Worm (Caenorhabditis elegans) whole organism, L2 larva: Measurements from ENCODE around the gene T23F6.5.
A peak's percentile ranks its signal among the peaks of the same experiment; 100 is the strongest.

Experiments used
- F13H6.1 ChIP-seq: sonication (generic microtip); optimal IDR thresholded peaks from 2 replicates; lab custom pipeline; 2016; ENCODE audit warnings: missing genetic modification characterization, missing compliant biosample characterization
- R02D3.7 ChIP-seq: fragments of 150-350 bp; optimal IDR thresholded peaks from 2 replicates; lab custom pipeline; 2014; ENCODE audit warnings: missing biosample characterization, missing genetic modification characterization
- Y55F3AM.14 ChIP-seq: fragments of 200-800 bp; sonication (Bioruptor generic); optimal IDR thresholded peaks from 2 replicates; lab custom pipeline; 2018; ENCODE audit warnings: mild to moderate bottlenecking, missing genetic modification characterization, missing compliant biosample characterization
- alr-1 ChIP-seq: fragments of 150-350 bp; optimal IDR thresholded peaks from 2 replicates; lab custom pipeline; 2014; ENCODE audit warnings: missing biosample characterization, missing genetic modification characterization
- aly-2 ChIP-seq: fragments of 150-350 bp; optimal IDR thresholded peaks from 2 replicates; lab custom pipeline; 2014; ENCODE audit warnings: missing biosample characterization, missing genetic modification characterization
- ama-1 ChIP-seq: fragments of 150-350 bp; optimal IDR thresholded peaks from 2 replicates; lab custom pipeline; 2018; ENCODE audit warnings: inconsistent platforms
- blmp-1 ChIP-seq: sonication (generic microtip); optimal IDR thresholded peaks from 2 replicates; lab custom pipeline; 2017; ENCODE audit warnings: missing genetic modification characterization, mild to moderate bottlenecking, missing compliant biosample characterization, antibody characterized with exemption, moderate library complexity; ENCODE audit not compliant: insufficient read depth
- ceh-16 ChIP-seq: fragments of 150-350 bp; optimal IDR thresholded peaks from 2 replicates; lab custom pipeline; 2014; ENCODE audit warnings: missing biosample characterization, missing genetic modification characterization
- ceh-82 ChIP-seq: fragments of 150-350 bp; optimal IDR thresholded peaks from 2 replicates; lab custom pipeline; 2014; ENCODE audit warnings: missing biosample characterization, missing genetic modification characterization
- crh-2 ChIP-seq: sonication (generic microtip); optimal IDR thresholded peaks from 2 replicates; lab custom pipeline; 2017; ENCODE audit warnings: missing biosample characterization, missing genetic modification characterization
- dmd-4 ChIP-seq: sonication (generic microtip); optimal IDR thresholded peaks from 2 replicates; lab custom pipeline; 2017; ENCODE audit warnings: missing biosample characterization, missing genetic modification characterization
- egl-27 ChIP-seq: sonication (generic microtip); optimal IDR thresholded peaks from 3 replicates; lab custom pipeline; 2017; ENCODE audit warnings: missing biosample characterization, missing genetic modification reagents, missing genetic modification characterization
- elt-1 ChIP-seq: fragments of 150-350 bp; optimal IDR thresholded peaks from 2 replicates; lab custom pipeline; 2014; ENCODE audit warnings: missing biosample characterization, missing genetic modification characterization
- fos-1 ChIP-seq: fragments of 150-350 bp; optimal IDR thresholded peaks from 2 replicates; lab custom pipeline; 2014; ENCODE audit warnings: missing biosample characterization, missing genetic modification characterization
- gmeb-1 ChIP-seq: fragments of 150-350 bp; optimal IDR thresholded peaks from 2 replicates; lab custom pipeline; 2014; ENCODE audit warnings: missing biosample characterization, missing genetic modification characterization
- lin-11 ChIP-seq: fragments of 150-350 bp; sonication (generic microtip); optimal IDR thresholded peaks from 2 replicates; lab custom pipeline; 2014; ENCODE audit warnings: missing biosample characterization, missing genetic modification characterization, inconsistent platforms, mixed read lengths
- lin-39 ChIP-seq: fragments of 150-350 bp; optimal IDR thresholded peaks from 2 replicates; lab custom pipeline; 2014; ENCODE audit warnings: missing biosample characterization, missing genetic modification reagents, missing genetic modification characterization
- lsy-2 ChIP-seq, 2 experiments: fragments of 150-350 bp in 1 of 2; sonication (generic microtip) in 1 of 2; optimal IDR thresholded peaks; 2 replicates each; lab custom pipeline; 2014 to 2017; ENCODE audit warnings: missing biosample characterization in 2 of 2, missing genetic modification characterization in 2 of 2
- mab-5 ChIP-seq: fragments of 150-350 bp; optimal IDR thresholded peaks from 2 replicates; lab custom pipeline; 2014; ENCODE audit warnings: missing biosample characterization, missing genetic modification characterization
- mbf-1 ChIP-seq: sonication (generic microtip); optimal IDR thresholded peaks from 2 replicates; lab custom pipeline; 2017; ENCODE audit warnings: missing biosample characterization, missing genetic modification characterization
- mdl-1 ChIP-seq, 2 experiments: fragments of 150-350 bp in 1 of 2; sonication (generic microtip) in 1 of 2; optimal IDR thresholded peaks; 2 replicates each; lab custom pipeline; 2017; ENCODE audit warnings: missing biosample characterization in 2 of 2, missing genetic modification characterization in 2 of 2
- nhr-10 ChIP-seq: sonication (generic microtip); optimal IDR thresholded peaks from 2 replicates; lab custom pipeline; 2017; ENCODE audit warnings: missing biosample characterization, missing genetic modification characterization
- nhr-11 ChIP-seq: fragments of 150-350 bp; optimal IDR thresholded peaks from 2 replicates; lab custom pipeline; 2014; ENCODE audit warnings: missing biosample characterization, missing genetic modification characterization
- nhr-12 ChIP-seq: fragments of 150-350 bp; optimal IDR thresholded peaks from 2 replicates; lab custom pipeline; 2014; ENCODE audit warnings: missing biosample characterization, missing genetic modification characterization
- nhr-21 ChIP-seq: fragments of 150-350 bp; optimal IDR thresholded peaks from 2 replicates; lab custom pipeline; 2014; ENCODE audit warnings: missing biosample characterization, missing genetic modification characterization
- nhr-237 ChIP-seq: fragments of 150-350 bp; optimal IDR thresholded peaks from 2 replicates; lab custom pipeline; 2014; ENCODE audit warnings: missing biosample characterization, missing genetic modification characterization
- peb-1 ChIP-seq: fragments of 150-350 bp; optimal IDR thresholded peaks from 2 replicates; lab custom pipeline; 2014; ENCODE audit warnings: missing biosample characterization, missing genetic modification characterization
- sem-4 ChIP-seq: fragments of 150-350 bp; optimal IDR thresholded peaks from 2 replicates; lab custom pipeline; 2014; ENCODE audit warnings: missing biosample characterization, missing genetic modification reagents, missing genetic modification characterization
- skn-1 ChIP-seq: sonication (generic microtip); optimal IDR thresholded peaks from 2 replicates; lab custom pipeline; 2017; ENCODE audit warnings: missing biosample characterization, missing genetic modification characterization
- sma-3 ChIP-seq: sonication (generic microtip); optimal IDR thresholded peaks from 2 replicates; lab custom pipeline; 2016; ENCODE audit warnings: missing genetic modification reagents, missing genetic modification characterization, missing compliant biosample characterization
- sma-9 ChIP-seq, 2 experiments: fragments of 150-350 bp in 1 of 2; sonication (generic microtip) in 1 of 2; optimal IDR thresholded peaks; 2 replicates each; lab custom pipeline; 2014 to 2016; ENCODE audit warnings: missing genetic modification characterization in 2 of 2, mild to moderate bottlenecking in 1 of 2, missing biosample characterization in 1 of 2, missing compliant biosample characterization in 1 of 2, missing genetic modification reagents in 1 of 2, moderate library complexity in 1 of 2
- snpc-4 ChIP-seq: fragments of 150-350 bp; optimal IDR thresholded peaks from 2 replicates; lab custom pipeline; 2014; ENCODE audit warnings: missing biosample characterization, missing genetic modification characterization
- unc-39 ChIP-seq: fragments of 150-350 bp; optimal IDR thresholded peaks from 2 replicates; lab custom pipeline; 2014; ENCODE audit warnings: missing biosample characterization, missing genetic modification characterization
- unc-55 ChIP-seq: fragments of 150-350 bp; sonication (generic microtip); optimal IDR thresholded peaks from 3 replicates; lab custom pipeline; 2014; ENCODE audit warnings: missing biosample characterization, missing genetic modification reagents, missing genetic modification characterization
- unc-62 ChIP-seq: fragments of 150-350 bp; optimal IDR thresholded peaks from 2 replicates; lab custom pipeline; 2014; ENCODE audit warnings: missing biosample characterization, missing genetic modification reagents, missing genetic modification characterization
- ztf-1 ChIP-seq: fragments of 200-800 bp; sonication (Bioruptor generic); conservative IDR thresholded peaks from 2 replicates; pipeline ENCODE4 v1.3.6; 2022; ENCODE audit warnings: missing genetic modification characterization, missing compliant biosample characterization
- ztf-11 ChIP-seq: sonication (generic microtip); optimal IDR thresholded peaks from 2 replicates; lab custom pipeline; 2017; ENCODE audit warnings: missing biosample characterization, missing genetic modification characterization
- ztf-4 ChIP-seq: fragments of 150-350 bp; optimal IDR thresholded peaks from 2 replicates; lab custom pipeline; 2014; ENCODE audit warnings: missing biosample characterization, missing genetic modification characterization

T23F6.5 gene

DNA sequence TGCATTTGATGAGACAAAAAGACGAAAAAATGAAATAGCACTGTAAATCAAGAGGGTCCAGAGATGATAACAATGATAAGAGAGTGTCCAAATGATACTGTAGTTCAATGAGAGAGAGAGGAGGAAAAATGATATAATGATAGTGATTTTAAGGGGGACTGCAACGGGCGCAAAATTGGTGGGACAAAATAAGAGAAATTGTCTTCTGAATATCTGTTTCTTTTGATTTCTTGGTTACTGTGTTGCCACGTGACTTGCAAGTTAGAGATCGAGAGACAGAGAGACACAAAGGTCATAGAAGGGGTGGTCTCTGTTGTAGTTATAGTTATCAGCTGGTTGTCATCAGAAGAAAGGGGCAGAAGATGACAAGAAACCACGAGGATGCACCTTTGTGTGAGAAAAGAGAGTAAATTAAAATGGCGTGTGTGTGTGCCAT is 25.4 kb downstream of the T23F6.5 start (continued):
- peak; percentile 89 for TF ChIP-seq sma-3 (GFP tag; lab: Kevin White, UChicago)
- TF ChIP-seq, all 48 proteins: peak for 17

DNA sequence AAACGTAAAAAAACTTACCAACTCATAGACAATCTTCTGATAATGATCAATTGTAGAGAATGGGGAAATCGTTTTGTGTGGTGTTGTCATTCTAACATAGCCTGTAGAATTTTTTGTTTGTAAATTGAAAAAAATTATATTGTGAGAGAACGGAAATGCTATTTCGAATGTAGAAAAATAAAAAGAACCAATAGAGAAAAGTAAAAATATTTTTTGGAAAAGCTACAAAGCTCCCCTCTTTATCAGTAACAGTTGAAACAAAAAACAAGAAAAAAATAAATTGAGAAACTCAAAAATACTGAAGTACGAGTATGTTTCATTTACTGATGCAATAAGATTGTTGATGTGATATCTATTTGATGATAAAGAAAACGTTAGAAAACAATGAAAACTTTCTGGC is 29.7 kb downstream of the T23F6.5 start, which contains the start of gene C27D8.3:
TSS of gene C27D8.3 (minus strand) at position 101 of the 400 bp plus-strand sequence.
- no peak for TF ChIP-seq unc-39
- no peak for TF ChIP-seq R02D3.7 (tag; lab: Kevin White, UChicago)
- TF ChIP-seq aly-2: no peak
- no peak for TF ChIP-seq snpc-4
- no peak for TF ChIP-seq alr-1
- no peak for TF ChIP-seq ztf-4 (tag; lab: Kevin White, UChicago)
- TF ChIP-seq sma-3 (GFP tag; lab: Kevin White, UChicago): no peak
- TF ChIP-seq unc-62: no peak
- TF ChIP-seq ama-1 (lab: Kevin White, UChicago): no peak
- TF ChIP-seq skn-1 (tag; lab: Kevin White, UChicago): no peak
- TF ChIP-seq lin-39 (tag; lab: Kevin White, UChicago): no peak
- no peak for TF ChIP-seq Y55F3AM.14
- no peak for TF ChIP-seq nhr-11 (tag; lab: Kevin White, UChicago)
- no peak for TF ChIP-seq nhr-10
- no peak for TF ChIP-seq elt-1 (tag; lab: Kevin White, UChicago)
- no peak for TF ChIP-seq F13H6.1 (tag; lab: Kevin White, UChicago)
- TF ChIP-seq peb-1 (tag; lab: Kevin White, UChicago): no peak
- TF ChIP-seq unc-55 (GFP tag; lab: Kevin White, UChicago): no peak
- TF ChIP-seq lsy-2 (tag; optimal IDR thresholded peaks at IDR 0.05; lab: Kevin White, UChicago): no peak
- no peak for TF ChIP-seq nhr-12

DNA sequence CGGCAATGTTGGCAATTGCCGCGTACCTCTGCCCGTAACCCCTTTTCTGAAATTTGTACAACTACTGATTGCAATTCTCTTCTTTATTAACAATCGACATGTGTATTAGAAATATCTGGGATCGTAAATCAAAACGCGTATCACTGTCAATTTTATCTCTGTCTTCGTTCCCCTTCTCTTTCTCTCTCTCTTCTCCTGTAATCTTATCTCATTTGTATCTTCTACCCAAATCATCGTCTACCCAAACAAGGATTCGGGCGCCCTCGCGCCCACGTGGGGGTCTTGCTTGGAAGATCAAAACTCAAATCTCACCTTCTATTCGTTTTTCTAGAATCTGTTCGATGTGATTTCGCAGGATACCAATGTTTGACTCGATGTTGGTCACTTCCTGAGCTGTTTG is 30.3 kb downstream of the T23F6.5 start, which contains the start of gene C27D8.2:
TSS of gene C27D8.2 (plus strand) at position 222 of the 400 bp plus-strand sequence.
- TF ChIP-seq sma-9 (GFP tag; optimal IDR thresholded peaks at IDR 0.05; lab: Kevin White, UChicago) (peak; percentile 56), sma-9 (tag; optimal IDR thresholded peaks at IDR 0.05; lab: Kevin White, UChicago) (no peak), ceh-16 (no peak), ztf-1 (GFP tag; lab: Robert Waterston, UW) (no peak), fos-1 (tag; lab: Kevin White, UChicago) (peak; percentile 7), unc-39 (no peak), unc-62 (no peak), blmp-1 (tag; lab: Kevin White, UChicago) (peak; percentile 12), nhr-21 (peak; percentile 75), lin-11 (no peak), mdl-1 (tag; optimal IDR thresholded peaks at IDR 0.05; lab: Kevin White, UChicago) (peak in 1 of 2 experiments; percentile 45)
- TF ChIP-seq, all 48 proteins: peak for 5

DNA sequence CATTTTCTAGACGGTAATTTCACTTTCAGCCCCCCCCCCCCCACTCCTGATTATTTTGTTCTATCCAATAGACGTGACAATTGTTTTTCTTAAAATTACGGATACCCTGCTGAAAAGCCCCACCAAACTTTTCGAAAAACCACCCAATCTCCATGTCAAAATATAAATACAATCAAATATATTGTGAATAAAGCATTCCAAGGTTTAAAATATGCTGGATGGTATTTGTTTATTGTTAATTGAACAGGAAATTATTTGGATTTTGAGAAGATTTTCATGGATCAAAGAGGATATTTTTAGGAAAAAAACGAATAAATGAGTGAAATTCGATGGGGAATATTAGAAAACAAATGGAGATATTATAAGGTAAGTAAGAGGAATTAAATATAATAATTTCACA is 37.5 kb downstream of the T23F6.5 start, which contains the start of gene C27D8.4:
TSS of gene C27D8.4 (plus strand) at position 301 of the 400 bp plus-strand sequence.
- TF ChIP-seq dmd-4 (no peak), peb-1 (tag; lab: Kevin White, UChicago) (no peak), unc-55 (GFP tag; lab: Kevin White, UChicago) (no peak), crh-2 (tag; lab: Kevin White, UChicago) (no peak), elt-1 (tag; lab: Kevin White, UChicago) (no peak), ztf-11 (tag; lab: Kevin White, UChicago) (no peak), ama-1 (lab: Kevin White, UChicago) (no peak), snpc-4 (no peak), egl-27 (tag; lab: Kevin White, UChicago) (no peak), gmeb-1 (tag; lab: Kevin White, UChicago) (no peak), ceh-82 (tag; lab: Kevin White, UChicago) (no peak), sem-4 (tag; lab: Kevin White, UChicago) (no peak), lsy-2 (tag; optimal IDR thresholded peaks at IDR 0.05; lab: Kevin White, UChicago) (no peak), nhr-21 (no peak), ztf-4 (tag; lab: Kevin White, UChicago) (no peak), nhr-237 (no peak), unc-62 (no peak), mab-5 (tag; lab: Kevin White, UChicago) (no peak), mbf-1 (no peak), ceh-16 (no peak)
